Fruit fly (Drosophila melanogaster): ENCODE results near the gene CG9663.

Gene CG9663

dm6 chr2L:3338566-3339215 is 35.8 kb upstream of the CG9663 start (continued):
- no peak for TF ChIP-seq knrl (GFP tag; IDR thresholded peaks at IDR 0.05; ENCODE audit: partially characterized antibody)
- TF ChIP-seq psq (GFP tag; optimal IDR thresholded peaks at IDR 0.05), result peak; percentile 52
- peak; percentile 78 for TF ChIP-seq CG6272 (GFP tag; IDR thresholded peaks at IDR 0.05)
- TF ChIP-seq CG3838 (GFP tag; optimal IDR thresholded peaks at IDR 0.05), result peak; percentile 45
- no peak for TF ChIP-seq Hey (tag; optimal IDR thresholded peaks at IDR 0.05)
- TF ChIP-seq slp2 (GFP tag; optimal IDR thresholded peaks at IDR 0.05), result peak; percentile 88
- no peak for TF ChIP-seq CG17612 (GFP tag; IDR thresholded peaks at IDR 0.05)
- no peak for TF ChIP-seq Dll (GFP tag; IDR thresholded peaks at IDR 0.05; ENCODE audit: partially characterized antibody)
- TF ChIP-seq CG18619 (GFP tag; optimal IDR thresholded peaks at IDR 0.05), result peak; percentile 22
- TF ChIP-seq CG6854 (GFP tag; optimal IDR thresholded peaks at IDR 0.05), result no peak
- TF ChIP-seq Lim3 (GFP tag; IDR thresholded peaks at IDR 0.05), result no peak
- TF ChIP-seq so (GFP tag; IDR thresholded peaks at IDR 0.05), result peak; percentile 45; the same call in 1 of the 3 replicates
- peak; percentile 78 for TF ChIP-seq CG5245 (GFP tag; optimal IDR thresholded peaks at IDR 0.05)
- peak; percentile 70 for TF ChIP-seq wor (GFP tag; IDR thresholded peaks at IDR 0.05)
- peak; percentile 84 for TF ChIP-seq dmrt11E (tag; optimal IDR thresholded peaks at IDR 0.05)
- TF ChIP-seq pum (GFP tag; optimal IDR thresholded peaks at IDR 0.05), result peak; percentile 88
- TF ChIP-seq gem (tag; optimal IDR thresholded peaks at IDR 0.05), result peak; percentile 91
- peak; percentile 89 for TF ChIP-seq nmo (GFP tag; optimal IDR thresholded peaks at IDR 0.05)
- peak; percentile 54 for TF ChIP-seq ap (GFP tag; IDR thresholded peaks at IDR 0.05)
- peak; percentile 68 for TF ChIP-seq sim (GFP tag; IDR thresholded peaks at IDR 0.05)
- TF ChIP-seq HmgD (GFP tag; optimal IDR thresholded peaks at IDR 0.05), result peak; percentile 70
- TF ChIP-seq tin (GFP tag; optimal IDR thresholded peaks at IDR 0.05), result peak; percentile 85
- TF ChIP-seq bowl (GFP tag; IDR thresholded peaks at IDR 0.05), result no peak
- peak; percentile 76 for TF ChIP-seq CG1647 (GFP tag; optimal IDR thresholded peaks at IDR 0.05)
- TF ChIP-seq danr (GFP tag; IDR thresholded peaks at IDR 0.05), result peak; percentile 65
- no peak for TF ChIP-seq YL-1 (GFP tag; optimal IDR thresholded peaks at IDR 0.05)
- TF ChIP-seq Dip2 (GFP tag; IDR thresholded peaks at IDR 0.05), result no peak
- peak; percentile 85 for TF ChIP-seq CG8924 (tag; optimal IDR thresholded peaks at IDR 0.05)
- peak; percentile 47 for TF ChIP-seq CG12744 (GFP tag; optimal IDR thresholded peaks at IDR 0.05)
- peak; percentile 44 for TF ChIP-seq CG31365 (tag; optimal IDR thresholded peaks at IDR 0.05)
- no peak for TF ChIP-seq CG12769 (tag; optimal IDR thresholded peaks at IDR 0.05)
- no peak for TF ChIP-seq CG42726 (GFP tag; IDR thresholded peaks at IDR 0.05; ENCODE audit: partially characterized antibody)
- TF ChIP-seq cwo (GFP tag; optimal IDR thresholded peaks at IDR 0.05), result no peak
- peak; percentile 85 for TF ChIP-seq CG2875 (GFP tag; optimal IDR thresholded peaks at IDR 0.05)
- no peak for TF ChIP-seq klu (GFP tag; IDR thresholded peaks at IDR 0.05)
- no peak for TF ChIP-seq CG14860 (GFP tag; IDR thresholded peaks at IDR 0.05; ENCODE audit: partially characterized antibody)
- no peak for TF ChIP-seq BEAF-32 (GFP tag; optimal IDR thresholded peaks at IDR 0.05)
- no peak for TF ChIP-seq CG6683 (GFP tag; optimal IDR thresholded peaks at IDR 0.05)
- TF ChIP-seq CG10462 (GFP tag; optimal IDR thresholded peaks at IDR 0.05), result peak; percentile 72
- peak; percentile 18 for TF ChIP-seq eyg (GFP tag; optimal IDR thresholded peaks at IDR 0.05)
- 0 out of 2 replicates have a peak, but pooled peaks have one; percentile 18 for TF ChIP-seq CG9215 (GFP tag; IDR thresholded peaks at IDR 0.05)
- TF ChIP-seq schlank (tag; optimal IDR thresholded peaks at IDR 0.05), result no peak
- TF ChIP-seq CG14050 (GFP tag; IDR thresholded peaks at IDR 0.05), result peak; percentile 18; the same call in 1 of the 3 replicates
- peak; percentile 10 for TF ChIP-seq CG31388 (GFP tag; optimal IDR thresholded peaks at IDR 0.05)
- TF ChIP-seq repo (GFP tag; optimal IDR thresholded peaks at IDR 0.05), result peak; percentile 62
- no peak for TF ChIP-seq Doc3 (GFP tag; IDR thresholded peaks at IDR 0.05; ENCODE audit: partially characterized antibody)
- peak; percentile 84 for TF ChIP-seq unpg (GFP tag; optimal IDR thresholded peaks at IDR 0.05)
- TF ChIP-seq CG4820 (GFP tag; optimal IDR thresholded peaks at IDR 0.05), result peak; percentile 85
- no peak for TF ChIP-seq Nf-YC (tag; optimal IDR thresholded peaks at IDR 0.05)
- no peak for TF ChIP-seq CG6765 (GFP tag; optimal IDR thresholded peaks at IDR 0.05)
